Worm (Caenorhabditis elegans) whole organism, young adult: ENCODE results near the gene C32B5.18.

Experiments used
- B0035.1 ChIP-seq: sonication (generic microtip); optimal IDR thresholded peaks from 2 replicates; lab custom pipeline; 2016; ENCODE audit warnings: missing genetic modification characterization, mild to moderate bottlenecking, missing compliant biosample characterization, missing genotype, missing genetic modification reagents
- C06A6.2 ChIP-seq: fragments of 200-800 bp; sonication (Bioruptor generic); conservative IDR thresholded peaks from 2 replicates; pipeline ENCODE4 v1.3.6; 2022; ENCODE audit warnings: missing genetic modification characterization, missing compliant biosample characterization
- C17E4.6 ChIP-seq: fragments of 200-800 bp; sonication (Bioruptor generic); IDR thresholded peaks from 2 replicates; pipeline ENCODE4 v1.3.6; 2022; ENCODE audit warnings: missing genetic modification reagents, missing genetic modification characterization, missing compliant biosample characterization
- F23B12.7 ChIP-seq: sonication (generic microtip); optimal IDR thresholded peaks from 2 replicates; lab custom pipeline; 2017; ENCODE audit warnings: missing genetic modification characterization, mild to moderate bottlenecking, missing compliant biosample characterization, antibody characterized with exemption, moderate library complexity; ENCODE audit not compliant: insufficient read depth
- F33H1.4 ChIP-seq: fragments of 200-800 bp; sonication (Bioruptor generic); IDR thresholded peaks from 2 replicates; pipeline ENCODE4 v1.3.6; 2022; ENCODE audit warnings: missing genetic modification reagents, missing genetic modification characterization, missing compliant biosample characterization
- F37B4.10 ChIP-seq: fragments of 200-800 bp; sonication (Bioruptor generic); IDR thresholded peaks from 2 replicates; pipeline ENCODE4 v1.3.6; 2022; ENCODE audit warnings: missing genetic modification characterization, missing compliant biosample characterization
- F39B2.1 ChIP-seq: fragments of 200-800 bp; sonication (Bioruptor generic); IDR thresholded peaks from 2 replicates; pipeline ENCODE4 v1.3.6; 2022; ENCODE audit warnings: missing genetic modification reagents, missing genetic modification characterization, missing compliant biosample characterization
- F49E8.2 ChIP-seq: sonication (generic microtip); optimal IDR thresholded peaks from 3 replicates; lab custom pipeline; 2017; ENCODE audit warnings: missing genetic modification characterization, mild to moderate bottlenecking, missing compliant biosample characterization, antibody characterized with exemption, moderate library complexity; ENCODE audit not compliant: insufficient read depth
- T07F8.4 ChIP-seq: sonication (generic microtip); optimal IDR thresholded peaks from 2 replicates; lab custom pipeline; 2016; ENCODE audit warnings: mild to moderate bottlenecking, missing genetic modification characterization, moderate library complexity, missing compliant biosample characterization
- Y53F4B.3 ChIP-seq: fragments of 200-800 bp; sonication (Bioruptor generic); IDR thresholded peaks from 2 replicates; pipeline ENCODE4 v1.3.6; 2022; ENCODE audit warnings: missing genetic modification reagents, missing genetic modification characterization, missing compliant biosample characterization
- ZK185.1 ChIP-seq: sonication (generic microtip); optimal IDR thresholded peaks from 2 replicates; lab custom pipeline; 2016; ENCODE audit warnings: mild to moderate bottlenecking, missing genetic modification characterization, missing compliant biosample characterization; ENCODE audit not compliant: poor library complexity, severe bottlenecking
- ama-1 ChIP-seq, 3 experiments: fragments of 150-350 bp in 1 of 3; sonication (generic microtip) in 2 of 3; optimal IDR thresholded peaks; 2 replicates each; lab custom pipeline; 2014 to 2018; ENCODE audit warnings: missing biosample characterization in 2 of 3, missing genetic modification characterization in 2 of 3, missing genetic modification reagents in 2 of 3
- aptf-2 ChIP-seq: fragments of 200-800 bp; sonication (Bioruptor generic); conservative IDR thresholded peaks from 2 replicates; pipeline ENCODE4 v1.3.6; 2022; ENCODE audit warnings: missing genetic modification reagents, missing genetic modification characterization, missing compliant biosample characterization
- aptf-3 ChIP-seq: fragments of 200-800 bp; sonication (Bioruptor generic); IDR thresholded peaks from 2 replicates; pipeline ENCODE4 v1.3.6; 2022; ENCODE audit warnings: missing genetic modification characterization, missing compliant biosample characterization
- atf-7 ChIP-seq: sonication (generic microtip); optimal IDR thresholded peaks from 2 replicates; lab custom pipeline; 2017; ENCODE audit warnings: mild to moderate bottlenecking, missing genetic modification characterization, missing compliant biosample characterization
- athp-1 ChIP-seq: sonication (generic microtip); optimal IDR thresholded peaks from 2 replicates; lab custom pipeline; 2017; ENCODE audit warnings: mild to moderate bottlenecking, missing genetic modification characterization, missing compliant biosample characterization
- ccch-3 ChIP-seq: fragments of 200-800 bp; sonication (Bioruptor generic); optimal IDR thresholded peaks from 2 replicates; lab custom pipeline; 2018; ENCODE audit warnings: mild to moderate bottlenecking, missing genetic modification characterization, missing compliant biosample characterization
- ceh-100 ChIP-seq: fragments of 200-800 bp; sonication (Bioruptor generic); IDR thresholded peaks from 2 replicates; pipeline ENCODE4 v1.3.6; 2022; ENCODE audit warnings: missing genetic modification reagents, missing genetic modification characterization, missing compliant biosample characterization
- ceh-27 ChIP-seq: fragments of 200-800 bp; sonication (Bioruptor generic); optimal IDR thresholded peaks from 2 replicates; lab custom pipeline; 2018; ENCODE audit warnings: mild to moderate bottlenecking, missing genetic modification characterization, moderate library complexity, missing compliant biosample characterization
- chd-7 ChIP-seq: sonication (generic microtip); optimal IDR thresholded peaks from 2 replicates; lab custom pipeline; 2016; ENCODE audit warnings: mild to moderate bottlenecking, missing genetic modification characterization, moderate library complexity, missing compliant biosample characterization
- dox-1 ChIP-seq: fragments of 200-800 bp; sonication (Bioruptor generic); IDR thresholded peaks from 2 replicates; pipeline ENCODE4 v1.3.6; 2022; ENCODE audit warnings: missing genetic modification reagents, missing genetic modification characterization, missing compliant biosample characterization
- dpl-1 ChIP-seq: fragments of 150-350 bp; optimal IDR thresholded peaks from 2 replicates; lab custom pipeline; 2014; ENCODE audit warnings: missing biosample characterization, missing genetic modification reagents, missing genetic modification characterization
- egl-18 ChIP-seq: fragments of 200-800 bp; sonication (Bioruptor generic); IDR thresholded peaks from 2 replicates; pipeline ENCODE4 v1.3.6; 2022; ENCODE audit warnings: missing genetic modification reagents, missing genetic modification characterization, missing compliant biosample characterization
- ets-4 ChIP-seq: fragments of 200-800 bp; sonication (Bioruptor generic); optimal IDR thresholded peaks from 2 replicates; lab custom pipeline; 2018; ENCODE audit warnings: mild to moderate bottlenecking, missing genetic modification characterization, missing compliant biosample characterization
- hlh-26 ChIP-seq: fragments of 200-800 bp; sonication (Bioruptor generic); conservative IDR thresholded peaks from 2 replicates; pipeline ENCODE4 v1.3.6; 2022; ENCODE audit warnings: missing genetic modification reagents, missing genetic modification characterization, missing compliant biosample characterization
- lin-26 ChIP-seq: fragments of 200-800 bp; sonication (Bioruptor generic); IDR thresholded peaks from 2 replicates; pipeline ENCODE4 v1.3.6; 2022; ENCODE audit warnings: missing genetic modification reagents, missing genetic modification characterization, missing compliant biosample characterization
- lsy-27 ChIP-seq: sonication (generic microtip); optimal IDR thresholded peaks from 2 replicates; lab custom pipeline; 2017; ENCODE audit warnings: missing genetic modification characterization, mild to moderate bottlenecking, missing compliant biosample characterization, antibody characterized with exemption, missing genotype, borderline replicate concordance; ENCODE audit not compliant: insufficient read depth
- madf-3 ChIP-seq: fragments of 200-800 bp; sonication (Bioruptor generic); IDR thresholded peaks from 2 replicates; pipeline ENCODE4 v1.3.6; 2022; ENCODE audit warnings: missing genetic modification reagents, missing genetic modification characterization, missing compliant biosample characterization
- mcd-1 ChIP-seq: fragments of 200-800 bp; sonication (Bioruptor generic); IDR thresholded peaks from 2 replicates; pipeline ENCODE4 v1.3.6; 2022; ENCODE audit warnings: missing genetic modification reagents, missing genetic modification characterization, missing compliant biosample characterization
- mes-4 ChIP-seq: sonication (generic microtip); optimal IDR thresholded peaks from 2 replicates; lab custom pipeline; 2016; ENCODE audit warnings: missing genotype, missing genetic modification characterization, missing compliant biosample characterization
- nhr-90 ChIP-seq: sonication (generic microtip); optimal IDR thresholded peaks from 2 replicates; lab custom pipeline; 2016; ENCODE audit warnings: missing genotype, mild to moderate bottlenecking, missing genetic modification characterization, missing compliant biosample characterization
- rcor-1 ChIP-seq: fragments of 200-800 bp; sonication (Bioruptor generic); IDR thresholded peaks from 2 replicates; pipeline ENCODE4 v1.3.6; 2022; ENCODE audit warnings: missing genetic modification reagents, missing genetic modification characterization, missing compliant biosample characterization
- sdz-38 ChIP-seq: sonication (generic microtip); optimal IDR thresholded peaks from 2 replicates; lab custom pipeline; 2016; ENCODE audit warnings: missing genotype, missing genetic modification characterization, missing compliant biosample characterization
- somi-1 ChIP-seq: fragments of 200-800 bp; sonication (Bioruptor generic); optimal IDR thresholded peaks from 2 replicates; lab custom pipeline; 2018; ENCODE audit warnings: mild to moderate bottlenecking, missing genetic modification characterization, missing compliant biosample characterization
- unc-62 ChIP-seq: fragments of 150-350 bp; optimal IDR thresholded peaks from 2 replicates; lab custom pipeline; 2014; ENCODE audit warnings: missing biosample characterization, missing genetic modification reagents, missing genetic modification characterization
- xnd-1 ChIP-seq: sonication (generic microtip); optimal IDR thresholded peaks from 2 replicates; lab custom pipeline; 2016; ENCODE audit warnings: missing genotype, missing genetic modification reagents, missing genetic modification characterization, missing compliant biosample characterization
- zfh-2 ChIP-seq: fragments of 200-800 bp; sonication (Bioruptor generic); conservative IDR thresholded peaks from 2 replicates; pipeline ENCODE4 v1.3.6; 2022; ENCODE audit warnings: missing genetic modification reagents, missing genetic modification characterization, missing compliant biosample characterization
- ztf-22 ChIP-seq: fragments of 200-800 bp; sonication (Bioruptor generic); optimal IDR thresholded peaks from 2 replicates; lab custom pipeline; 2018; ENCODE audit warnings: mild to moderate bottlenecking, missing genetic modification characterization, moderate library complexity, missing compliant biosample characterization
- ztf-28 ChIP-seq: fragments of 200-800 bp; sonication (Bioruptor generic); IDR thresholded peaks from 2 replicates; pipeline ENCODE4 v1.3.6; 2022; ENCODE audit warnings: missing genetic modification reagents, missing genetic modification characterization, missing compliant biosample characterization
- ztf-3 ChIP-seq: fragments of 200-800 bp; sonication (Bioruptor generic); optimal IDR thresholded peaks from 2 replicates; lab custom pipeline; 2018; ENCODE audit warnings: mild to moderate bottlenecking, missing genetic modification characterization, missing compliant biosample characterization
- ztf-6 ChIP-seq: fragments of 200-800 bp; sonication (Bioruptor generic); IDR thresholded peaks from 2 replicates; pipeline ENCODE4 v1.3.6; 2022; ENCODE audit warnings: missing genetic modification reagents, missing genetic modification characterization, missing compliant biosample characterization

Gene C32B5.18

DNA sequence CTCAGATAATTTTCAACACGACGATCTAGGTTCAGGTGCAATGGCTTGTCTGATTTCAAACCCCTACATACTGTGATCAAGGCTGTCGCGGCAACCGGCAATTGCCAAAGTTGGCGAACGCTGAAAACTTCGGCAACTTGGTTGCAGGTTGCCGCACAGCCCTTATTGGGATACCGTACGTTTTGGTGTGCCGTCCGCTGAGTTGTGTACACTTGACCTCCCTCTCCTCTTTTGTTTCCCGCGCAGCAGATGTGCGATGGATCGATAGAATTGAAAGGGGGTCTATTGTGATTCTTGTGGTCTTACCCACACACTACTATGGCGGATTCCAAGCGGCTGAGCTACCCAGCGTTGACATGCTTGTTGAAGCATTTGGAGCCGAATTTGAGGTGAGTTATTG lies at the start of gene C32B5.18, which contains the start of gene C32B5.7:
Gene C32B5.18, plus strand, starts transcription at position 301 of the 400 bp plus-strand sequence.
Gene C32B5.7, plus strand, starts transcription at position 311 of the 400 bp plus-strand sequence.
- TF ChIP-seq dpl-1 (GFP tag; lab: Kevin White, UChicago) (no peak), egl-18 (GFP tag; lab: Robert Waterston, UW) (0 out of 2 replicates have a peak, but pooled peaks have one; percentile 29), ceh-100 (GFP tag; lab: Robert Waterston, UW) (no peak), madf-3 (GFP tag; lab: Robert Waterston, UW) (0 out of 2 replicates have a peak, but pooled peaks have one; percentile 36)

DNA sequence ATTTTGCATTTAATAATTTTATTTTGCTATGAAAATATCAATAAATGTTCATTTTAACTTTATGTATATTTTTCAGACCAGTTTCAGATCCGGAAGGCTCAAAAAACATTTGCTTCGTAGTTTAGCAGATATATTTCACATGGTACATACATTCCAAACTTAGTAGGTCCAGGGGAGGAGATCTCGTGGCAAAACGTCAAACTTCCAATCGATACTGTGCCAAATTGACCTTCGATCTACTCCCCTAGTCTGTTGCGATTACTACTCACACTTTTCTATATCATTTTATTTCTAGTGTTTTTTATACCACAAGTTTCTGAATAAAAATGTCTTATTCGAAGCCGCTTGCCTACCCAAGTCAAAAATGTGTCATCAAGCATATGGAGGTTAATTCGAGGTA lies 48.6 kb upstream of the C32B5.18 start, which contains the start of gene fbxc-31:
Gene fbxc-31, plus strand, starts transcription at position 301 of the 400 bp plus-strand sequence.
- TF ChIP-seq Y53F4B.3 (GFP tag; lab: Robert Waterston, UW) = no peak
- no peak for TF ChIP-seq F39B2.1 (GFP tag; lab: Robert Waterston, UW)
- no peak for TF ChIP-seq ceh-27 (GFP tag; lab: Kevin White, UChicago)
- TF ChIP-seq rcor-1 (GFP tag; lab: Robert Waterston, UW) = no peak
- TF ChIP-seq F33H1.4 (GFP tag; lab: Robert Waterston, UW) = no peak
- no peak for TF ChIP-seq atf-7 (tag; lab: Kevin White, UChicago)
- no peak for TF ChIP-seq ztf-28
- TF ChIP-seq zfh-2 = no peak
- TF ChIP-seq aptf-2 (GFP tag; lab: Robert Waterston, UW) = no peak
- no peak for TF ChIP-seq C06A6.2
- TF ChIP-seq, all 124 proteins: peak for 0

DNA sequence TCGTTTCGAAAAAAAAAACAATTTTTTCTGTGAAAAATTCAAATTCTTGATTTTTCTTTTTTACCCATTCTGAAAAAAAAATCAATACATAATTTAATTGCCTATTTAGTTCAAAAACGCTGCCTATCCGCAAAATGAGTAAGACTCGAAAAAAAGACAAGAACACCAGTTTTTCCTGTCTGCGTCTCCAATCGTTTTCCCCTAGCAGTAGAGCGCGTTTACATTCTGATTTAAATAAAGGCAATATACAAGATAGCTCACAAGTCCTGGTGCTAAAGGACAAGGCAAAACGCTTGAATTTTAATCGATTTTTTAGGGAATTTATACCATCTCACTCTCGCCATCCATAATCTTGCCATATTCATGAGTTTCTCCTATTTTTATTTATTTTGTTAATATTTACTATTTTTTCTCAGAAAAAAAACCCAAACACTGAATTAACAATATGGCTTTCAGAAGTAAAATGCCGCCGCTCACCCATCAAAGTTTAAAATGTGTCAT lies 47.0 kb upstream of the C32B5.18 start, which contains the start of gene fbxc-33:
Gene fbxc-33, plus strand, starts transcription at position 451 of the 501 bp plus-strand sequence.
- TF ChIP-seq mcd-1 (GFP tag; lab: Robert Waterston, UW) (peak; percentile 75), aptf-2 (GFP tag; lab: Robert Waterston, UW) (no peak)

DNA sequence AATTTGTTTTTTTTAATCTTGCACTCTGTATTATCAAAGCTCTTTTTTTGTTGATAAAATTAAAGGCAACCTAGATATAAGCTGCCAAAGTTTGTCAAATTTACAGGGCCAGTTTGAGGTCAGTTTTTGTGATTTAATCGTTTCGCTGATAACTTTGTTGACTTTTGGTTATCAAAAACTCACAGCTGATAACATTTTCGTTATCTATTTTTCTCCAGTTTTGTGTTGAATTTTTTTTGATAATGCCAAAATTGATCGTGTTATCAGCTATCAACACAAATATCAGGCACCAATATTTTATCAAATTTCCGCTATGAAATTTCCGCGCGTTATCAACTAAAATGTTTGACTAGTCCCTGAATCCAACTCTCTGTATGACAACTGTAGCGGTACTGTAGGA lies 45.1 kb upstream of the C32B5.18 start:
- TF ChIP-seq ets-4 (GFP tag; lab: Kevin White, UChicago) = peak; percentile 94
- TF ChIP-seq F37B4.10 (GFP tag; lab: Robert Waterston, UW) = no peak
- TF ChIP-seq ztf-22 = peak; percentile 67
- TF ChIP-seq lin-26 (GFP tag; lab: Robert Waterston, UW) = no peak
- TF ChIP-seq lsy-27 (tag; lab: Kevin White, UChicago) = no peak
- no peak for TF ChIP-seq nhr-90
- TF ChIP-seq aptf-3 (GFP tag; lab: Robert Waterston, UW) = no peak
- no peak for TF ChIP-seq ztf-3
- TF ChIP-seq chd-7 (tag; lab: Kevin White, UChicago) = no peak
- peak; percentile 63 for TF ChIP-seq dox-1 (GFP tag; lab: Robert Waterston, UW)
- TF ChIP-seq ama-1 (optimal IDR thresholded peaks at IDR 0.05; lab: Kevin White, UChicago) = no peak
- TF ChIP-seq ama-1 (GFP tag; optimal IDR thresholded peaks at IDR 0.05; lab: Kevin White, UChicago) = no peak
- TF ChIP-seq mes-4 (tag; lab: Kevin White, UChicago) = no peak
- TF ChIP-seq C06A6.2 = no peak
- no peak for TF ChIP-seq F23B12.7 (tag; lab: Kevin White, UChicago)
- TF ChIP-seq dpl-1 (GFP tag; lab: Kevin White, UChicago) = no peak
- no peak for TF ChIP-seq hlh-26
- TF ChIP-seq atf-7 (tag; lab: Kevin White, UChicago) = peak; percentile 48
- no peak for TF ChIP-seq ZK185.1
- TF ChIP-seq F49E8.2 = no peak
- TF ChIP-seq ztf-6 = no peak
- TF ChIP-seq mcd-1 (GFP tag; lab: Robert Waterston, UW) = peak; percentile 35; the same call in 1 of the 2 replicates
- no peak for TF ChIP-seq C17E4.6 (GFP tag; lab: Robert Waterston, UW)
- TF ChIP-seq T07F8.4 (tag; lab: Kevin White, UChicago) = no peak
- no peak for TF ChIP-seq xnd-1 (tag; lab: Kevin White, UChicago)
- no peak for TF ChIP-seq ccch-3
- no peak for TF ChIP-seq sdz-38 (tag; lab: Kevin White, UChicago)
- TF ChIP-seq athp-1 (tag; lab: Kevin White, UChicago) = no peak
- no peak for TF ChIP-seq somi-1 (GFP tag; lab: Kevin White, UChicago)
- TF ChIP-seq zfh-2 = no peak
- TF ChIP-seq B0035.1 (tag; lab: Kevin White, UChicago) = no peak
- TF ChIP-seq unc-62 (GFP tag; lab: Kevin White, UChicago) = no peak
